Fruit fly (Drosophila melanogaster): ENCODE data around the gene CG9609.

CG9609 gene

dm6 chrX:16815168-16815567, 28.4 kb upstream of the CG9609 start (continued):
- TF ChIP-seq crp (GFP tag; optimal IDR thresholded peaks at IDR 0.05): no peak
- no peak for TF ChIP-seq CG7745 (tag; optimal IDR thresholded peaks at IDR 0.05)
- TF ChIP-seq CG32532 (GFP tag; IDR thresholded peaks at IDR 0.05): no peak
- TF ChIP-seq CG13775 (GFP tag; optimal IDR thresholded peaks at IDR 0.05): no peak
- no peak for TF ChIP-seq MESR4 (GFP tag; optimal IDR thresholded peaks at IDR 0.05)
- TF ChIP-seq lab (GFP tag; optimal IDR thresholded peaks at IDR 0.05): peak; percentile 24
- TF ChIP-seq bsh (GFP tag; optimal IDR thresholded peaks at IDR 0.05): no peak
- TF ChIP-seq usp (GFP tag; optimal IDR thresholded peaks at IDR 0.05): no peak
- TF ChIP-seq Ada2b (GFP tag; IDR thresholded peaks at IDR 0.05): 0 out of 2 replicates have a peak, but pooled peaks have one; percentile 32
- no peak for TF ChIP-seq CG1529 (GFP tag; optimal IDR thresholded peaks at IDR 0.05)
- TF ChIP-seq CG15601 (tag; optimal IDR thresholded peaks at IDR 0.05): no peak
- no peak for TF ChIP-seq pum (GFP tag; optimal IDR thresholded peaks at IDR 0.05)
- TF ChIP-seq CG16779 (GFP tag; IDR thresholded peaks at IDR 0.05): no peak
- TF ChIP-seq CG12744 (GFP tag; optimal IDR thresholded peaks at IDR 0.05): no peak
- TF ChIP-seq klu (GFP tag; IDR thresholded peaks at IDR 0.05): no peak
- TF ChIP-seq prd (optimal IDR thresholded peaks at IDR 0.05): no peak
- peak; percentile 28; the same call in 1 of the 3 replicates for TF ChIP-seq prd (GFP tag; IDR thresholded peaks at IDR 0.05)
- TF ChIP-seq btn (GFP tag; optimal IDR thresholded peaks at IDR 0.05): no peak
- no peak for TF ChIP-seq maf-S (GFP tag; optimal IDR thresholded peaks at IDR 0.05)
- TF ChIP-seq kay (GFP tag; optimal IDR thresholded peaks at IDR 0.05): no peak
- TF ChIP-seq pho (GFP tag; optimal IDR thresholded peaks at IDR 0.05): no peak
- TF ChIP-seq Nf-YA (GFP tag; IDR thresholded peaks at IDR 0.05): no peak
- TF ChIP-seq Xrp1 (GFP tag; IDR thresholded peaks at IDR 0.05): peak; percentile 9; the same call in 1 of the 2 replicates
- TF ChIP-seq slou (GFP tag; optimal IDR thresholded peaks at IDR 0.05): no peak
- no peak for TF ChIP-seq toy (GFP tag; IDR thresholded peaks at IDR 0.05)
- TF ChIP-seq CG2129 (GFP tag; IDR thresholded peaks at IDR 0.05; ENCODE audit: partially characterized antibody): no peak
- no peak for TF ChIP-seq CG1647 (GFP tag; optimal IDR thresholded peaks at IDR 0.05)
- no peak for TF ChIP-seq Hey (tag; optimal IDR thresholded peaks at IDR 0.05)
- no peak for TF ChIP-seq Neu2 (GFP tag; optimal IDR thresholded peaks at IDR 0.05; ENCODE audit: borderline replicate concordance)
- no peak for TF ChIP-seq gcm (GFP tag; optimal IDR thresholded peaks at IDR 0.05)
- TF ChIP-seq Ravus (GFP tag; IDR thresholded peaks at IDR 0.05): no peak
- no peak for TF ChIP-seq Bgb (GFP tag; IDR thresholded peaks at IDR 0.05; ENCODE audit: partially characterized antibody)
- no peak for TF ChIP-seq CG31441 (GFP tag; IDR thresholded peaks at IDR 0.05)
- no peak for TF ChIP-seq fu2 (GFP tag; optimal IDR thresholded peaks at IDR 0.05)
- no peak for TF ChIP-seq CG9215 (GFP tag; IDR thresholded peaks at IDR 0.05)
- TF ChIP-seq Side (GFP tag; optimal IDR thresholded peaks at IDR 0.05): no peak
- peak; percentile 20 for TF ChIP-seq Oli (tag; optimal IDR thresholded peaks at IDR 0.05)
- no peak for TF ChIP-seq cato (GFP tag; optimal IDR thresholded peaks at IDR 0.05; ENCODE audit: borderline replicate concordance)
- TF ChIP-seq vnd (GFP tag; IDR thresholded peaks at IDR 0.05; ENCODE audit: partially characterized antibody): no peak
- TF ChIP-seq CG18599 (GFP tag; optimal IDR thresholded peaks at IDR 0.05): no peak
- no peak for TF ChIP-seq CG11560 (tag; IDR thresholded peaks at IDR 0.05)
- peak; percentile 13 for TF ChIP-seq grau (tag; optimal IDR thresholded peaks at IDR 0.05)
- TF ChIP-seq zfh1 (GFP tag; IDR thresholded peaks at IDR 0.05): 0 out of 3 replicates have a peak, but pooled peaks have one; percentile 13
- no peak for TF ChIP-seq pb (GFP tag; optimal IDR thresholded peaks at IDR 0.05)
- peak; percentile 41 for TF ChIP-seq sisA (GFP tag; IDR thresholded peaks at IDR 0.05)
- no peak for TF ChIP-seq bbx (GFP tag; IDR thresholded peaks at IDR 0.05; ENCODE audit: partially characterized antibody)
- no peak for TF ChIP-seq Taf1 (GFP tag; IDR thresholded peaks at IDR 0.05)
- TF ChIP-seq CG5245 (GFP tag; optimal IDR thresholded peaks at IDR 0.05): no peak
- no peak for TF ChIP-seq Jarid2 (GFP tag; optimal IDR thresholded peaks at IDR 0.05)
- TF ChIP-seq vfl (GFP tag; optimal IDR thresholded peaks at IDR 0.05): no peak
- TF ChIP-seq Sry-δ (GFP tag; optimal IDR thresholded peaks at IDR 0.05): no peak
- TF ChIP-seq danr (GFP tag; IDR thresholded peaks at IDR 0.05): 0 out of 2 replicates have a peak, but pooled peaks have one; percentile 25
